Worm (Caenorhabditis elegans) whole organism, dauer: ENCODE measurements around the gene T08B6.9.

Experiments used
- unc-62 ChIP-seq: sonication (generic microtip); optimal IDR thresholded peaks from 2 replicates; lab custom pipeline; 2017; ENCODE audit warnings: missing biosample characterization, missing genetic modification reagents, missing genetic modification characterization

T08B6.9 gene

DNA sequence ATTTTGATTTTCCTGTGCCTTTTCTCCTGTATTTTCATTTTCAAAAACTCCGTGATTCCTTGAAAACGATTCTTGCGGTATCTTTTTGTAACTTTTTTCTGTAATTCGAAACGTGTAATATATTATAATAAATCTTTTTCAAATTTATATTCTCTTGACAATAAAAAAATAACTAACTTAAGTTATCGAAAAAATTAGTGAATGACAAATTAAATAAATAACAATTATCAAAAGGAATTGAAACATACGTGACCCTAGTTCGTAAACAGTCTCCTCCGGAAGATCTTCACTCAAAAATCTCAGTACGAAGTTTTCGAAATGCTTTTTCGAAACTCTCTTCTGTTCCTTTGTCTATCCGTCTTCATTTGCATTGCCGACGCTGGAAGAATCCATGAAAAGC is at the start of gene T08B6.9:
TSS of gene T08B6.9 (plus strand) at position 301 of the 400 bp plus-strand sequence.
- TF ChIP-seq unc-62 (GFP tag; lab: Kevin White, UChicago): no peak

ce11 chrIV:4842030-4842429 is 48.6 kb upstream of the T08B6.9 start:
- no peak for TF ChIP-seq unc-62 (GFP tag; lab: Kevin White, UChicago)

DNA sequence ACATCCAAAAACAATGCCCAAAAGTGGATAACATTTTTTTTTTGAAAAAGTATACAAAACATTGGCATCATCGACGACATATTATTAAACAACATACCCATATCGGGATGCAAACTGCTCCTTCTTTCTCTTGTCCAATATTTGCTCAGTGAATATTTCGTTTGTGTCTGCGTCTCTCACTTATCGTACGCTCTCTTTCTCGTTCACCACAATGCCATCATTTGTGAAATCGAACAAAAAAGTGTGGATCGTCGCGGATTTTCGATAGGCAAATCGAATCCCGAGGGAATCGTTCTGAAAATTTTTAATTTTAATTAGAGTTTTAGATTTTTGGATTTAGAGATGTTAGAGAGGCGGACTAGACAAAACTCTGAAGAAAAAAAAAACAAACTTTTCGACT is 43.9 kb upstream of the T08B6.9 start, which contains the start of gene tat-2:
TSS of gene tat-2 (minus strand) at position 101 of the 400 bp plus-strand sequence.
- TF ChIP-seq unc-62 (GFP tag; lab: Kevin White, UChicago): no peak

- no peak for TF ChIP-seq unc-62 (GFP tag; lab: Kevin White, UChicago)
Measured at ce11 chrIV:4856195-4856594, 34.4 kb upstream of the T08B6.9 start, which contains the start of gene Y17G9A.2. Y17G9A.2 (minus strand) TSS chrIV:4856295.

- no peak for TF ChIP-seq unc-62 (GFP tag; lab: Kevin White, UChicago)
Measured at ce11 chrIV:4858573-4858972, 32.1 kb upstream of the T08B6.9 start, which contains the start of gene Y17G9A.3. Y17G9A.3 (minus strand) TSS chrIV:4858673.

- no peak for TF ChIP-seq unc-62 (GFP tag; lab: Kevin White, UChicago)
Measured at ce11 chrIV:4861449-4861848, 29.2 kb upstream of the T08B6.9 start, which contains the start of the genes Y17G9A.4 and str-173. Y17G9A.4 (minus strand) TSS chrIV:4861549. str-173 (plus strand) TSS chrIV:4861773.

- TF ChIP-seq unc-62 (GFP tag; lab: Kevin White, UChicago): no peak
Measured at ce11 chrIV:4864524-4864923, 26.1 kb upstream of the T08B6.9 start.

DNA sequence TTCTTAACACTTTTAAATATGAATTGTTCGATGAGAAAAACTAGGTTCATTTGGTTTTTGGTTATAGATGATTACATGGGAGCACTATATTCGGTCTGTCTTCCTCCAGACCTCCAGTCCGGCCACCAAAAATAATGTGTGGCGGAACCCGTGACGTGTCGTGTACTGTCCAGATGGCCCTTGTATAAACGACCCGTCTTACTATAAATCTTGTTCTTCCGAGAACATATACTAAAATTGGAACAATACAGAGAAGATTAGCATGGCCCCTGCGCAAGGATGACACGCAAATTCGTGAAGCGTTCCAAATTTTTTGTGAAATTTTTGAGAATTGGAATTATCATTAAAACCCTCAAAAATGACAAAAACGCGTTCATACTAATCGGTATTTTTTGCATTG is 24.0 kb upstream of the T08B6.9 start:
- TF ChIP-seq unc-62 (GFP tag; lab: Kevin White, UChicago): no peak

- TF ChIP-seq unc-62 (GFP tag; lab: Kevin White, UChicago): no peak
Measured at ce11 chrIV:4867610-4868009, 23.0 kb upstream of the T08B6.9 start, which contains the start of gene str-172. str-172 (minus strand) TSS chrIV:4867710.

- no peak for TF ChIP-seq unc-62 (GFP tag; lab: Kevin White, UChicago)
Measured at ce11 chrIV:4870546-4870945, 20.1 kb upstream of the T08B6.9 start, which contains the start of gene str-175. str-175 (minus strand) TSS chrIV:4870646.

- no peak for TF ChIP-seq unc-62 (GFP tag; lab: Kevin White, UChicago)
Measured at ce11 chrIV:4874603-4875002, 16.0 kb upstream of the T08B6.9 start, which contains the start of gene str-174. str-174 (minus strand) TSS chrIV:4874703.

ce11 chrIV:4877102-4877501 is 13.5 kb upstream of the T08B6.9 start, which contains the start of gene str-170:
str-170 (plus strand) TSS chrIV:4877402.
- TF ChIP-seq unc-62 (GFP tag; lab: Kevin White, UChicago): no peak

- no peak for TF ChIP-seq unc-62 (GFP tag; lab: Kevin White, UChicago)
Measured at ce11 chrIV:4880634-4881033, 10.0 kb upstream of the T08B6.9 start.

DNA sequence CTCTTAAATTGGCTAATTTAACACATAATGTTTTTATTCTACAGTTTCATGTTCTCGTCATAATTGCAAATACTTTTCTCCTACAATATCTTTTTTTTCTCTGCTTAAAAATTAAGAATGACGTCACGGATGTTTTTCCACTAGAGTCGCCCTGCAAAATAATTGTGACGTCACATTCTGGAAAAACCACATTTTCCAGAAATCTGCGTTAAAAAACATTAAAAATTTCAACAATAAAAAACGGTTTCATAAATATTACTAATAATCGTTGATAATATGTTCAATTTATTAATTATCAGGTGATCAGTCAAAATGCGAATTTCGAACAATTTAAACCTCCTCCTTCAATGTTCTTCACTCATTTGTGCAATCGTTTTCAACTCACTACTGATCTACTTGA is 6.7 kb upstream of the T08B6.9 start, which contains the start of gene str-166:
TSS of gene str-166 (plus strand) at position 301 of the 400 bp plus-strand sequence.
- no peak for TF ChIP-seq unc-62 (GFP tag; lab: Kevin White, UChicago)

DNA sequence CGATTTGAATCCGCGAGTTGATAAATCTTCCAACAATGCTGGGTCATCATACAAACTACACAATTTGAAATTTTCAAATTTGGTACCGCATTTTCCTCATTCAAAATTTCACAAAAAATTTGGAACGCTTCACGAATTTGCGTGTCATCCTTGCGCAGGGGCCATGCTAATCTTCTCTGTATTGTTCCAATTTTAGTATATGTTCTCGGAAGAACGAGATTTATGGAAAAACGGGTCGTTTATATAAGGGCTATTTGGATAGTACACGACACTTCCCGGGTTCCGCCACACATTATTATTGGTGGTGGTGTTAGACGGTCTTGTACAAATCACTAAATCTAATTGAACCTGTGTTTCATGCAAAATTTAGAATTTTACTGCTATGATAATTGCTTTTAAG is 5.2 kb upstream of the T08B6.9 start:
- TF ChIP-seq unc-62 (GFP tag; lab: Kevin White, UChicago): no peak

DNA sequence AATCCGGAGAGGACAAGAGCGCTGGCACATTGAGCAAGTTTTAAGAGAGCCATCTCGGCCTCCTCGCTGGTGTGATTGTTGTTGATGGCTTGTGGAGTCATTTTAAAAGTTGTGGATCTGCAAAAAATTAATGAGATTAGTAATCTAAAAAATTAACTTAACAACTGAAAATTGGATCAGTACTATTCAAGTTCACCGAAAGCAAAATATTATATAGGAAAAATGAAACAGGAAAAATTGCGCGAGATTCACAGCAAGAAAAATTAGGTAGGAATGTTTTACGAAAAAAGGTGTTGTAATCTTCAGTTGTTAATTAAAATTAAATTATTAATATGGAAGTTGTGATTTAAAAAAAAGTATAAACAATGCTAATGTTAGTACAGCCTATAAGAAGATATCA is 3.4 kb upstream of the T08B6.9 start, which contains the start of gene T08B6.1:
TSS of gene T08B6.1 (minus strand) at position 101 of the 400 bp plus-strand sequence.
- no peak for TF ChIP-seq unc-62 (GFP tag; lab: Kevin White, UChicago)

- TF ChIP-seq unc-62 (GFP tag; lab: Kevin White, UChicago): no peak
Measured at ce11 chrIV:4889613-4890012, 1.0 kb upstream of the T08B6.9 start, which contains the start of gene sgnh-1. sgnh-1 (plus strand) TSS chrIV:4889913.
